Worm (Caenorhabditis elegans) whole organism, early embryonic: ENCODE results near the gene tax-4.

Source experiments
- B0310.2 ChIP-seq: sonication (generic microtip); optimal IDR thresholded peaks from 2 replicates; lab custom pipeline; 2016; ENCODE audit warnings: mild to moderate bottlenecking, missing genetic modification characterization, missing compliant biosample characterization
- F13C5.2 ChIP-seq: sonication (generic microtip); optimal IDR thresholded peaks from 2 replicates; lab custom pipeline; 2017; ENCODE audit warnings: mild to moderate bottlenecking, missing genetic modification characterization, inconsistent platforms, missing compliant biosample characterization
- aly-1 ChIP-seq: sonication (generic microtip); optimal IDR thresholded peaks from 2 replicates; lab custom pipeline; 2016; ENCODE audit warnings: missing genetic modification characterization, missing compliant biosample characterization
- ama-1 ChIP-seq: fragments of 150-350 bp; optimal IDR thresholded peaks from 2 replicates; lab custom pipeline; 2014
- ceh-13 ChIP-seq: fragments of 200-800 bp; sonication (Bioruptor generic); optimal IDR thresholded peaks from 2 replicates; lab custom pipeline; 2018; ENCODE audit warnings: mild to moderate bottlenecking, missing genetic modification characterization, missing compliant biosample characterization
- ceh-36 ChIP-seq: sonication (generic microtip); optimal IDR thresholded peaks from 2 replicates; lab custom pipeline; 2016; ENCODE audit warnings: missing genetic modification characterization, inconsistent platforms, missing compliant biosample characterization
- ets-7 ChIP-seq: sonication (generic microtip); optimal IDR thresholded peaks from 2 replicates; lab custom pipeline; 2016; ENCODE audit warnings: missing genotype, missing genetic modification characterization, missing compliant biosample characterization
- flt-1 ChIP-seq: fragments of 200-800 bp; sonication (Bioruptor generic); IDR thresholded peaks from 2 replicates; pipeline ENCODE4 v1.3.6; 2022; ENCODE audit warnings: missing genetic modification characterization, missing compliant biosample characterization
- hmbx-1 ChIP-seq: sonication (generic microtip); optimal IDR thresholded peaks from 2 replicates; lab custom pipeline; 2016; ENCODE audit warnings: mild to moderate bottlenecking, missing genetic modification characterization, missing compliant biosample characterization
- hmg-4 ChIP-seq: fragments of 200-800 bp; sonication (Bioruptor generic); optimal IDR thresholded peaks from 2 replicates; lab custom pipeline; 2018; ENCODE audit warnings: mild to moderate bottlenecking, missing genetic modification characterization, missing compliant biosample characterization
- hnd-1 ChIP-seq: sonication (generic microtip); optimal IDR thresholded peaks from 2 replicates; lab custom pipeline; 2016; ENCODE audit warnings: missing genetic modification characterization, missing compliant biosample characterization
- pes-1 ChIP-seq: fragments of 200-800 bp; sonication (Bioruptor generic); IDR thresholded peaks from 2 replicates; pipeline ENCODE4 v1.3.6; 2022; ENCODE audit warnings: missing genetic modification reagents, missing genetic modification characterization, missing compliant biosample characterization
- scrt-1 ChIP-seq: fragments of 200-800 bp; sonication (Bioruptor generic); IDR thresholded peaks from 2 replicates; pipeline ENCODE4 v1.3.6; 2022; ENCODE audit warnings: missing genetic modification characterization, missing compliant biosample characterization
- sea-1 ChIP-seq: fragments of 200-800 bp; sonication (Bioruptor generic); conservative IDR thresholded peaks from 2 replicates; pipeline ENCODE4 v1.3.6; 2022; ENCODE audit warnings: missing genetic modification characterization, missing compliant biosample characterization
- tbx-11 ChIP-seq: fragments of 200-800 bp; sonication (Bioruptor generic); IDR thresholded peaks from 2 replicates; pipeline ENCODE4 v1.3.6; 2022; ENCODE audit warnings: missing genetic modification characterization, missing compliant biosample characterization
- tbx-37 ChIP-seq: fragments of 200-800 bp; sonication (Bioruptor generic); conservative IDR thresholded peaks from 2 replicates; pipeline ENCODE4 v1.3.6; 2022; ENCODE audit warnings: missing genetic modification reagents, missing genetic modification characterization, missing compliant biosample characterization
- tra-4 ChIP-seq: sonication (generic microtip); optimal IDR thresholded peaks from 2 replicates; lab custom pipeline; 2017; ENCODE audit warnings: missing genetic modification characterization, missing compliant biosample characterization

tax-4 gene

DNA sequence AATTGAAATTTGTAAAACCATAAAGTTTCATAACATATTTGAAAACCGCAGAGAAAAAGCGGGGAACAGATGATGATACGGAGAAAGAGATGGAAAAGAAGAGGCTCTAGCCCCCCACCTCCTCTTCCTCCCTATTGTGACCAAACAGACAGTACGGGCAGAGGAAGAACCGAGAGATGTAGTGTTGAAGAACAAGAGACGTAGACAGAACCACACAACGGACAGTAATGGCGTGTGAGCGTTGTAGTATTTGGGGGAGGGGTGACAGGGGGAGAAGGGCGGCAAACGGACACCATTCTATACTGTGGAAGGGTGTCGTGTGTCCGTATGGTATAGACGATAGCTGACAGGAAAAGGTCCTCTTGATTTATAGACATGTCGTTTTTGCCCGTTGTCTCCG lies 5.3 kb upstream of the tax-4 start:
- TF ChIP-seq sea-1 (GFP tag; lab: Robert Waterston, UW), result 0 out of 2 replicates have a peak, but pooled peaks have one; percentile 44
- TF ChIP-seq ama-1 (lab: Kevin White, UChicago), result no peak
- TF ChIP-seq tbx-11 (GFP tag; lab: Robert Waterston, UW), result 0 out of 2 replicates have a peak, but pooled peaks have one; percentile 44
- peak; percentile 78 for TF ChIP-seq hmg-4 (GFP tag; lab: Kevin White, UChicago)

DNA sequence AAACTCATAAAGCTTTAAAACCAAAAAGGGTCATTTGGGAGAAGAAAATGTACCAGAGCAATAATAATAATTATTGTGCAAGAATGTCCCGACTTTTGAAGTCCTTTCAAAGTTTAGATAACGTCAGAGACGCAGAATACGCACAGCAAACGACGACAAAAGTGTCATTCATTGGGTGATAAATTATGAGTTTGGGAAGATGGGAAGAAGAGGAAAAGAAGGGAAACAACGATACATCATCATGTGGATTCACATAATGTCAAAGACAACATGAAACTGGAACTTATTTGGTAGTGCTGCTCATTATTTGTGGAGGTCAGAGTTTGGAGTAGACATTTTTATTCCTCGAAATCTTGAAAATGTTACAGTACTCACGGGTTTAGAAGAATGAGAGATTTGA lies 3.5 kb upstream of the tax-4 start:
- TF ChIP-seq ama-1 (lab: Kevin White, UChicago), result no peak
- TF ChIP-seq scrt-1 (GFP tag; lab: Robert Waterston, UW), result no peak
- TF ChIP-seq tbx-11 (GFP tag; lab: Robert Waterston, UW), result no peak
- no peak for TF ChIP-seq flt-1 (GFP tag; lab: Robert Waterston, UW)
- TF ChIP-seq tbx-37 (GFP tag; lab: Robert Waterston, UW), result no peak
- no peak for TF ChIP-seq hnd-1 (tag; lab: Kevin White, UChicago)
- no peak for TF ChIP-seq hmg-4 (GFP tag; lab: Kevin White, UChicago)
- no peak for TF ChIP-seq tra-4 (tag; lab: Kevin White, UChicago)
- no peak for TF ChIP-seq sea-1 (GFP tag; lab: Robert Waterston, UW)
- no peak for TF ChIP-seq pes-1 (GFP tag; lab: Robert Waterston, UW)
- TF ChIP-seq B0310.2 (tag; lab: Kevin White, UChicago), result no peak
- no peak for TF ChIP-seq ceh-36 (tag; lab: Kevin White, UChicago)
- no peak for TF ChIP-seq F13C5.2 (tag; lab: Kevin White, UChicago)
- no peak for TF ChIP-seq hmbx-1 (tag; lab: Kevin White, UChicago)
- TF ChIP-seq aly-1 (tag; lab: Kevin White, UChicago), result no peak

DNA sequence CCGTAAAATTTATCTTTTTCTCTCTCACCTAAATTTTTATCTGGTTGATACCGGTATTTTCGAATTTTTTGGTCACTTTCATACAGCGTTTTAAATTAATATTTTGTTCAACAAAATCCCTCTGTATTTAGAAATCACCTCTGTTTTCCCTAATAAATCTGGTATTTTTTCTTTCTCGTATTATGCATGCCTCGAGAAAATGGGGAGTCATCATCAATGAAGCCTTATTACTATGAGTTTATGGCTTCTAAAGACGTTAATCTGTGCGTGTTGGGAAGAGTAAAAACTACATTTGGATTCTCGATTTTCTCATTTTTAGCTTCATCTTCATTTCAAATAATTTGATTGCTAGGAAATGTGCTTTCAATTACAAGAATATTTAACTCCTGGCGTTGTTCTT lies 4.4 kb downstream of the tax-4 start, which contains the start of gene ZC84.7:
TSS of gene ZC84.7 (plus strand) at position 301 of the 400 bp plus-strand sequence.
- no peak for TF ChIP-seq ceh-13 (GFP tag; lab: Kevin White, UChicago)
- TF ChIP-seq hnd-1 (tag; lab: Kevin White, UChicago), result no peak
- no peak for TF ChIP-seq hmbx-1 (tag; lab: Kevin White, UChicago)
- no peak for TF ChIP-seq ceh-36 (tag; lab: Kevin White, UChicago)

DNA sequence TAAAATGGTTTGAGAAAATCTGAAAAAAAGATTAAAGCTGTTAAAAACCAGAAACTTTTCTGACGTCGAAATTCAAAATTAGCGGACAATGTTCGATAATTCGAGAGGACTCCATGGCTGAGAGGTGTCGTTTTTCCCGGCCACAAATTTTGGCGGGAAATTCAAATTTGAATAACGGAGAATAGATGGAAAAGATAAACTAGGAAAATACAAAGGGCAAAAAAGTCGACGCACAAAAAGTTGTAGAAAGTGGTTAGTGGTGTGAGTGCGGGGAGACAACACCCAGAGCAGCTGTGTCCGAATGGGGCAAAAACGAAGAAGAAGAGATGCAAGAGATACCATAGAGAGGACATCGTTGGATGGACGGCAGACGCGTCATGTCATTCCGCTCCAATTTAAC lies 9.7 kb downstream of the tax-4 start, which contains the start of gene cls-3:
TSS of gene cls-3 (minus strand) at position 19 of the 400 bp plus-strand sequence.
- TF ChIP-seq hmg-4 (GFP tag; lab: Kevin White, UChicago) (peak; percentile 34), ama-1 (lab: Kevin White, UChicago) (no peak)

DNA sequence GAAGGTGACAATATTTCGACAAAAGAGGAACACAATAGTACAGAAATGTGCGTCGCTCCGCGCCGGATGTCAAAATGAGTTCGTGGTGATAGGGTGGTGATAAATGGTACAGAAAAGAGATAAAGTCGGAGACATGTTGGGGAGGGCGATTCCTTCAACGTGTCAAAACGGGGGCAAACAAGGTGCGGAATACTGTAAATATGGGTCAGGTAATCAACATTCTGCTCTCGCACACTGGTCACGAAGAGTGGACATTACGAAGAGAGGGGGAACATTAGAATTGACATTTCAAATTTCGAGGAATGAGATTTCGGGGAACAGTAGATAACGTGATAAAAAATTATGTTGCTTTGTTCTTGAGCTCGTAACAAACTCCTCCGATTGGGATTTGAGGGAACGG lies 18.3 kb downstream of the tax-4 start, which contains the start of gene ZC84.6:
TSS of gene ZC84.6 (minus strand) at position 101 of the 400 bp plus-strand sequence.
- no peak for TF ChIP-seq F13C5.2 (tag; lab: Kevin White, UChicago)
- TF ChIP-seq B0310.2 (tag; lab: Kevin White, UChicago), result no peak
- no peak for TF ChIP-seq tbx-37 (GFP tag; lab: Robert Waterston, UW)
- no peak for TF ChIP-seq aly-1 (tag; lab: Kevin White, UChicago)
- no peak for TF ChIP-seq ceh-36 (tag; lab: Kevin White, UChicago)
- TF ChIP-seq pes-1 (GFP tag; lab: Robert Waterston, UW), result no peak
- TF ChIP-seq flt-1 (GFP tag; lab: Robert Waterston, UW), result no peak
- no peak for TF ChIP-seq ets-7 (tag; lab: Kevin White, UChicago)
- no peak for TF ChIP-seq ceh-13 (GFP tag; lab: Kevin White, UChicago)
- TF ChIP-seq tbx-11 (GFP tag; lab: Robert Waterston, UW), result no peak

DNA sequence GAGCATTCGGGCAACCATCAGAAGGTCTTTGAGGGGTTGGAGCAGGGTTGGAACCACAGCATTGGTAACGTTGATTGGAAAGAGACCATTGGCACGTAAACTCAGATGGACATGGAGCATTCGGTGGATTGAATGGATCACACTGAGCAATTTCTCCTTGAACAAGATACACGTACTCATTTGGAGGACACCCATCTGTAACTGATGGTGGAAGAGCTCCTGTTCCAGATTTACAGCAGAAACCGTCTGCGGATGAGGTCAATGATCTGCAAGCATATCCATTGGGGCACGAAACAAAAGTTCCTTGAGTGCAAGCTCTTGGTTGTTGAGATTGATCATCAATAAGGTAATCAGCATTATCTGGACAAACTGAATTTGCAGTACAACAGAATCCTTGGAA lies 20.6 kb downstream of the tax-4 start:
- TF ChIP-seq ceh-13 (GFP tag; lab: Kevin White, UChicago) (no peak), flt-1 (GFP tag; lab: Robert Waterston, UW) (no peak), tbx-37 (GFP tag; lab: Robert Waterston, UW) (no peak), sea-1 (GFP tag; lab: Robert Waterston, UW) (no peak), aly-1 (tag; lab: Kevin White, UChicago) (no peak), pes-1 (GFP tag; lab: Robert Waterston, UW) (no peak)

DNA sequence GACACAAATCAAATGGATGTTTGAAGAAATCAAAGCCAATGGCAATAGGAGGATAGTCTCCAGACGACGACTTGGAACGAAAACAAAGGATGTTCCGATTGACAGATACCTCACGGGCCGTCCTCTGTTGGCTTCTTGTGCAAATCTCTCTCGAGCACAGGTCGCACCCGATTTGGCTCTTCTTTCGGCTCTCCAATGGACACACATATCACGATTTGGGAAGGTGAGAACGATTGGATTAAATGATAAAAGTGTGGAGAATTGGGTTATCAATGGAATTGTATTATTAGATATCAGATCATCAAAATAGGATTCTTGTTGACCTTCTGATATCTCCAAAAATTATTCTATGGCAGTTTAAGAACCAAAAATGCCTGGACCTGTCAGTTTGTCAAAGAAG lies 24.8 kb downstream of the tax-4 start, which contains the start of gene ZC84.1:
TSS of gene ZC84.1 (minus strand) at position 101 of the 400 bp plus-strand sequence.
- TF ChIP-seq pes-1 (GFP tag; lab: Robert Waterston, UW) (no peak), sea-1 (GFP tag; lab: Robert Waterston, UW) (no peak), scrt-1 (GFP tag; lab: Robert Waterston, UW) (no peak), ceh-13 (GFP tag; lab: Kevin White, UChicago) (no peak), flt-1 (GFP tag; lab: Robert Waterston, UW) (no peak), B0310.2 (tag; lab: Kevin White, UChicago) (no peak), hmg-4 (GFP tag; lab: Kevin White, UChicago) (no peak), ets-7 (tag; lab: Kevin White, UChicago) (no peak)

DNA sequence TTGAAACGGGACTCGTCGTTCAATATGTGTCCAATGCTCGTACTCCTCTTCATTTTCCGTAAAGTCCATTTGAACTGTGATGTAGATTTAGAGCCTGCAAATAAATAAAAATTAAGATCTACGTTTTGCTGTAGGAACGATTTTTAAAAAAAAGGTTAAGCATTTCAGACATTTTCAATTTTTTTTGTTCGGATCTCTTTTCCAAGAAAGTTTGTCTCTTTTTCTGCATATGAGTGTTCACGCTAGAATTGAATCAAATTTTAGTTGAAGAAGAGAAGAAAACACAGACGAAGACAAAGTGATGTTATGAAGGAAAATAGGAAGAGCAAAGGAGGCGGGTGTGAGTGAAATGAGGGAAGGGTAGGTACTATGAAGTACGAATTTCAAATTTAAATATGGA lies 34.0 kb downstream of the tax-4 start, which contains the start of gene npr-29:
TSS of gene npr-29 (minus strand) at position 101 of the 400 bp plus-strand sequence.
- no peak for TF ChIP-seq hnd-1 (tag; lab: Kevin White, UChicago)
- TF ChIP-seq tbx-11 (GFP tag; lab: Robert Waterston, UW), result no peak
- no peak for TF ChIP-seq ama-1 (lab: Kevin White, UChicago)
- no peak for TF ChIP-seq ceh-13 (GFP tag; lab: Kevin White, UChicago)
- TF ChIP-seq B0310.2 (tag; lab: Kevin White, UChicago), result no peak
- TF ChIP-seq ets-7 (tag; lab: Kevin White, UChicago), result no peak
- no peak for TF ChIP-seq scrt-1 (GFP tag; lab: Robert Waterston, UW)
- TF ChIP-seq F13C5.2 (tag; lab: Kevin White, UChicago), result no peak
- TF ChIP-seq ceh-36 (tag; lab: Kevin White, UChicago), result no peak
- no peak for TF ChIP-seq sea-1 (GFP tag; lab: Robert Waterston, UW)
- TF ChIP-seq flt-1 (GFP tag; lab: Robert Waterston, UW), result no peak
- no peak for TF ChIP-seq hmg-4 (GFP tag; lab: Kevin White, UChicago)
